Worm (Caenorhabditis elegans) whole organism, L4/young adult: Measurements from ENCODE around the gene npr-16.

Experiments used
- dao-5 ChIP-seq: sonication (generic microtip); optimal IDR thresholded peaks from 2 replicates; lab custom pipeline; 2016; ENCODE audit warnings: missing genotype, missing genetic modification characterization, moderate library complexity, missing compliant biosample characterization
- him-1 ChIP-seq: sonication (generic microtip); optimal IDR thresholded peaks from 2 replicates; lab custom pipeline; 2016; ENCODE audit warnings: missing genotype, missing genetic modification reagents, missing genetic modification characterization, missing compliant biosample characterization

ce11 chrX:3526712-3527111 is 8.1 kb downstream of the npr-16 start:
- no peak for TF ChIP-seq him-1
- TF ChIP-seq dao-5: no peak
